Fruit fly (Drosophila melanogaster) whole organism, embryonic: ENCODE results near the gene CG9926.

Experiments used
- Adf1 ChIP-seq: fragments of 200-800 bp; sonication (Bioruptor generic); IDR thresholded peaks from 2 replicates; pipeline ENCODE4 v1.3.6; 2022; ENCODE audit warnings: missing biosample characterization, missing genetic modification characterization
- Atf3 ChIP-seq: fragments of 200-800 bp; sonication (Bioruptor generic); optimal IDR thresholded peaks from 3 replicates; lab custom pipeline; 2016; ENCODE audit warnings: missing biosample characterization, missing genetic modification characterization
- Awh ChIP-seq: fragments of 200-800 bp; sonication (Bioruptor generic); IDR thresholded peaks from 2 replicates; pipeline ENCODE4, ENCODE4 v1.3.6; 2022; ENCODE audit warnings: missing biosample characterization, missing genetic modification characterization
- BEAF-32 ChIP-seq: fragments of 200-800 bp; sonication (Bioruptor generic); optimal IDR thresholded peaks from 3 replicates; lab custom pipeline; 2017; ENCODE audit warnings: missing biosample characterization, missing genetic modification characterization, mild to moderate bottlenecking, moderate library complexity, missing genetic modification reagents
- CG11696 ChIP-seq: fragments of 200-800 bp; sonication (Bioruptor generic); IDR thresholded peaks from 2 replicates; pipeline ENCODE4 v1.3.6; 2022; ENCODE audit warnings: missing biosample characterization, missing genetic modification characterization
- CG11723 ChIP-seq: fragments of 200-800 bp; sonication (Bioruptor generic); optimal IDR thresholded peaks from 2 replicates; lab custom pipeline; 2017; ENCODE audit warnings: missing biosample characterization, mild to moderate bottlenecking, missing genetic modification characterization
- CG12219 ChIP-seq: fragments of 200-800 bp; sonication (Bioruptor generic); optimal IDR thresholded peaks from 3 replicates; lab custom pipeline; 2018; ENCODE audit warnings: missing biosample characterization, mild to moderate bottlenecking, missing genetic modification characterization
- CG1233 ChIP-seq: fragments of 200-800 bp; sonication (Bioruptor generic); optimal IDR thresholded peaks from 4 replicates; lab custom pipeline; 2018; ENCODE audit warnings: missing biosample characterization, mild to moderate bottlenecking, missing genetic modification characterization
- CG12391 ChIP-seq: fragments of 200-800 bp; sonication (Bioruptor generic); optimal IDR thresholded peaks from 3 replicates; lab custom pipeline; 2018; ENCODE audit warnings: missing biosample characterization, mild to moderate bottlenecking, missing genetic modification characterization, moderate library complexity
- CG13775 ChIP-seq: fragments of 200-800 bp; sonication (Bioruptor generic); optimal IDR thresholded peaks from 3 replicates; lab custom pipeline; 2017; ENCODE audit warnings: missing biosample characterization, mild to moderate bottlenecking, missing genetic modification characterization
- CG14710 ChIP-seq: fragments of 200-800 bp; sonication (Bioruptor generic); optimal IDR thresholded peaks from 3 replicates; lab custom pipeline; 2019; ENCODE audit warnings: missing biosample characterization, mild to moderate bottlenecking, missing genetic modification characterization, moderate library complexity
- CG18764 ChIP-seq: fragments of 200-800 bp; sonication (Bioruptor generic); optimal IDR thresholded peaks from 3 replicates; lab custom pipeline; 2016; ENCODE audit warnings: missing biosample characterization, missing genetic modification characterization
- CG31388 ChIP-seq: fragments of 200-800 bp; sonication (Bioruptor generic); optimal IDR thresholded peaks from 2 replicates; lab custom pipeline; 2016; ENCODE audit warnings: missing biosample characterization, missing genetic modification characterization
- CG3281 ChIP-seq: fragments of 200-800 bp; sonication (Bioruptor generic); optimal IDR thresholded peaks from 3 replicates; lab custom pipeline; 2017; ENCODE audit warnings: missing biosample characterization, mild to moderate bottlenecking, missing genetic modification characterization
- CG34376 ChIP-seq: fragments of 200-800 bp; sonication (Bioruptor generic); optimal IDR thresholded peaks from 2 replicates; lab custom pipeline; 2018; ENCODE audit warnings: missing biosample characterization, mild to moderate bottlenecking, missing genetic modification characterization
- CG5180 ChIP-seq: fragments of 200-800 bp; sonication (Bioruptor generic); optimal IDR thresholded peaks from 3 replicates; lab custom pipeline; 2017; ENCODE audit warnings: missing biosample characterization, missing genetic modification characterization, mild to moderate bottlenecking, moderate library complexity, missing genetic modification reagents
- CG7372 ChIP-seq: fragments of 200-800 bp; sonication (Bioruptor generic); IDR thresholded peaks from 2 replicates; pipeline ENCODE4 v1.3.6; 2022; ENCODE audit warnings: missing biosample characterization, missing genetic modification characterization
- CG7963 ChIP-seq: fragments of 200-800 bp; sonication (Bioruptor generic); IDR thresholded peaks from 3 replicates; pipeline ENCODE4 v1.3.6; 2022; ENCODE audit warnings: missing biosample characterization, missing genetic modification characterization; ENCODE audit not compliant: partially characterized antibody
- CG9437 ChIP-seq: fragments of 200-800 bp; sonication (Bioruptor generic); optimal IDR thresholded peaks from 2 replicates; lab custom pipeline; 2018; ENCODE audit warnings: missing biosample characterization, mild to moderate bottlenecking, missing genetic modification characterization
- Dad ChIP-seq: fragments of 200-800 bp; sonication (Bioruptor generic); optimal IDR thresholded peaks from 3 replicates; lab custom pipeline; 2016; ENCODE audit warnings: missing biosample characterization, missing genetic modification characterization
- Dll ChIP-seq: fragments of 200-800 bp; sonication (Bioruptor generic); IDR thresholded peaks from 4 replicates; pipeline ENCODE4 v1.3.6; 2022; ENCODE audit warnings: missing biosample characterization, missing genetic modification characterization; ENCODE audit not compliant: partially characterized antibody
- Doc3 ChIP-seq: fragments of 200-800 bp; sonication (Bioruptor generic); IDR thresholded peaks from 3 replicates; pipeline ENCODE4 v1.3.6; 2022; ENCODE audit warnings: missing biosample characterization, missing genetic modification characterization; ENCODE audit not compliant: partially characterized antibody
- Dref ChIP-seq: fragments of 200-800 bp; sonication (Bioruptor generic); IDR thresholded peaks from 2 replicates; pipeline ENCODE4 v1.3.6; 2022; ENCODE audit warnings: missing biosample characterization, missing genetic modification characterization
- GATAe ChIP-seq: fragments of 200-800 bp; sonication (Bioruptor generic); conservative IDR thresholded peaks from 2 replicates; pipeline ENCODE4 v1.3.6; 2022; ENCODE audit warnings: missing biosample characterization, missing genetic modification characterization
- Mrtf ChIP-seq: fragments of 200-800 bp; sonication (Bioruptor generic); IDR thresholded peaks from 3 replicates; pipeline ENCODE4 v1.3.6; 2022; ENCODE audit warnings: missing biosample characterization, missing genetic modification characterization
- Oaz ChIP-seq: fragments of 200-800 bp; sonication (Bioruptor generic); IDR thresholded peaks from 2 replicates; pipeline ENCODE4 v1.3.6; 2022; ENCODE audit warnings: missing biosample characterization, missing genetic modification characterization
- Oli ChIP-seq: fragments of 200-800 bp; sonication (Bioruptor generic); optimal IDR thresholded peaks from 2 replicates; lab custom pipeline; 2018; ENCODE audit warnings: missing biosample characterization, mild to moderate bottlenecking, missing genetic modification characterization, moderate library complexity
- Sox100B ChIP-seq: fragments of 200-800 bp; sonication (Bioruptor generic); optimal IDR thresholded peaks from 3 replicates; lab custom pipeline; 2018; ENCODE audit warnings: missing biosample characterization, mild to moderate bottlenecking, missing genetic modification characterization
- Sox102F ChIP-seq: fragments of 200-800 bp; sonication (Bioruptor generic); optimal IDR thresholded peaks from 2 replicates; lab custom pipeline; 2018; ENCODE audit warnings: missing biosample characterization, mild to moderate bottlenecking, missing genetic modification characterization, moderate library complexity
- Spps ChIP-seq: fragments of 200-800 bp; sonication (Bioruptor generic); optimal IDR thresholded peaks from 2 replicates; lab custom pipeline; 2018; ENCODE audit warnings: missing biosample characterization, mild to moderate bottlenecking, missing genetic modification characterization
- Taf1 ChIP-seq: fragments of 200-800 bp; sonication (Bioruptor generic); IDR thresholded peaks from 2 replicates; pipeline ENCODE4 v1.3.6; 2022; ENCODE audit warnings: missing biosample characterization, missing genetic modification characterization
- Trl ChIP-seq, 3 experiments: fragments of >200 bp in 2 of 3; fragments of 200-800 bp in 1 of 3; sonication (Bioruptor generic) in 1 of 3; optimal IDR thresholded peaks; 2 replicates in 1 of 3; 3 replicates in 2 of 3; lab custom pipeline; 2016 to 2017; ENCODE audit warnings: missing biosample characterization in 1 of 3, missing genetic modification characterization in 1 of 3
- abd-A ChIP-seq: fragments of 200-800 bp; sonication (Bioruptor generic); optimal IDR thresholded peaks from 3 replicates; lab custom pipeline; 2019; ENCODE audit warnings: missing biosample characterization, mild to moderate bottlenecking, missing genetic modification characterization, moderate library complexity
- amos ChIP-seq: fragments of 200-800 bp; sonication (Bioruptor generic); IDR thresholded peaks from 2 replicates; pipeline ENCODE4 v1.3.6; 2022; ENCODE audit warnings: missing biosample characterization, missing genetic modification characterization; ENCODE audit not compliant: partially characterized antibody
- bigmax ChIP-seq: fragments of 200-800 bp; sonication (Bioruptor generic); optimal IDR thresholded peaks from 2 replicates; lab custom pipeline; 2018; ENCODE audit warnings: missing biosample characterization, mild to moderate bottlenecking, missing genetic modification characterization
- dysf ChIP-seq: fragments of 200-800 bp; sonication (Bioruptor generic); IDR thresholded peaks from 3 replicates; pipeline ENCODE4 v1.3.6; 2022; ENCODE audit warnings: missing biosample characterization, missing genetic modification characterization
- ewg ChIP-seq: fragments of 200-800 bp; sonication (Bioruptor generic); optimal IDR thresholded peaks from 3 replicates; lab custom pipeline; 2017; ENCODE audit warnings: mild to moderate bottlenecking, missing biosample characterization, missing genetic modification reagents, missing genetic modification characterization
- grau ChIP-seq: fragments of 200-800 bp; optimal IDR thresholded peaks from 3 replicates; lab custom pipeline; 2019; ENCODE audit warnings: missing biosample characterization, mild to moderate bottlenecking, missing genetic modification characterization, moderate library complexity
- nerfin-1 ChIP-seq: fragments of 200-800 bp; sonication (Bioruptor generic); optimal IDR thresholded peaks from 3 replicates; lab custom pipeline; 2019; ENCODE audit warnings: missing biosample characterization, mild to moderate bottlenecking, missing genetic modification characterization, moderate library complexity
- pho ChIP-seq: fragments of 200-800 bp; sonication (Bioruptor generic); optimal IDR thresholded peaks from 2 replicates; lab custom pipeline; 2016; ENCODE audit warnings: missing biosample characterization, missing genetic modification characterization
- schlank ChIP-seq: fragments of 200-800 bp; sonication (Bioruptor generic); optimal IDR thresholded peaks from 2 replicates; lab custom pipeline; 2018; ENCODE audit warnings: missing biosample characterization, mild to moderate bottlenecking, missing genetic modification characterization
- shn ChIP-seq: fragments of 200-800 bp; sonication (Bioruptor generic); optimal IDR thresholded peaks from 3 replicates; lab custom pipeline; 2016; ENCODE audit warnings: missing biosample characterization, missing genetic modification characterization
- sr ChIP-seq: fragments of 200-800 bp; sonication (Bioruptor generic); IDR thresholded peaks from 3 replicates; pipeline ENCODE4 v1.3.6; 2022; ENCODE audit warnings: missing biosample characterization, missing genetic modification characterization
- stwl ChIP-seq: fragments of 200-800 bp; sonication (Bioruptor generic); optimal IDR thresholded peaks from 3 replicates; lab custom pipeline; 2018; ENCODE audit warnings: missing biosample characterization, mild to moderate bottlenecking, missing genetic modification characterization, moderate library complexity
- tin ChIP-seq: fragments of 200-800 bp; sonication (Bioruptor generic); optimal IDR thresholded peaks from 3 replicates; lab custom pipeline; 2016; ENCODE audit warnings: missing biosample characterization, missing genetic modification characterization
- tup ChIP-seq: fragments of 200-800 bp; sonication (Bioruptor generic); optimal IDR thresholded peaks from 2 replicates; lab custom pipeline; 2016; ENCODE audit warnings: missing biosample characterization, mild to moderate bottlenecking, missing genetic modification characterization, moderate library complexity
- vfl ChIP-seq: fragments of 200-800 bp; sonication (Bioruptor generic); optimal IDR thresholded peaks from 2 replicates; lab custom pipeline; 2016; ENCODE audit warnings: missing biosample characterization, missing genetic modification characterization
- vnd ChIP-seq: fragments of 200-800 bp; sonication (Bioruptor generic); IDR thresholded peaks from 3 replicates; pipeline ENCODE4 v1.3.6; 2022; ENCODE audit warnings: missing biosample characterization, missing genetic modification characterization; ENCODE audit not compliant: partially characterized antibody
- yki ChIP-seq: fragments of >200 bp; optimal IDR thresholded peaks from 3 replicates; lab custom pipeline; 2018

The CG9926 gene

dm6 chr3R:13984922-13985581, 34.1 kb upstream of the CG9926 start (continued):
- no peak for TF ChIP-seq amos (GFP tag; lab: Robert Waterston, UW)
- TF ChIP-seq Sox102F (GFP tag; lab: Kevin White, UChicago): peak; percentile 75
- TF ChIP-seq abd-A (tag; lab: Kevin White, UChicago): no peak
- TF ChIP-seq CG12219 (GFP tag; lab: Kevin White, UChicago): peak; percentile 53
- no peak for TF ChIP-seq CG34376 (GFP tag; lab: Kevin White, UChicago)
- TF ChIP-seq Mrtf: no peak
- no peak for TF ChIP-seq BEAF-32 (GFP tag; lab: Kevin White, UChicago)
- TF ChIP-seq yki (lab: Kevin White, UChicago): no peak
- no peak for TF ChIP-seq schlank (tag; lab: Kevin White, UChicago)
- TF ChIP-seq CG11696 (GFP tag; lab: Robert Waterston, UW): peak; percentile 63; the same call in 1 of the 2 replicates
- no peak for TF ChIP-seq vnd (GFP tag; lab: Robert Waterston, UW)
- TF ChIP-seq Atf3 (GFP tag; lab: Kevin White, UChicago): peak; percentile 21
- peak; percentile 75 for TF ChIP-seq CG13775 (GFP tag; lab: Kevin White, UChicago)
- peak; percentile 32 for TF ChIP-seq CG31388
- no peak for TF ChIP-seq sr
- no peak for TF ChIP-seq Trl (optimal IDR thresholded peaks at IDR 0.05; lab: Kevin White, UChicago)
- peak; percentile 64 for TF ChIP-seq Trl (GFP tag; optimal IDR thresholded peaks at IDR 0.05; lab: Kevin White, UChicago)
- no peak for TF ChIP-seq CG7963 (GFP tag; lab: Robert Waterston, UW)
- peak; percentile 41 for TF ChIP-seq CG3281 (GFP tag; lab: Kevin White, UChicago)
- TF ChIP-seq CG5180 (GFP tag; lab: Kevin White, UChicago): peak; percentile 3
- peak; percentile 68 for TF ChIP-seq nerfin-1 (tag; lab: Kevin White, UChicago)
- peak; percentile 66 for TF ChIP-seq CG1233 (GFP tag; lab: Kevin White, UChicago)
- TF ChIP-seq Spps: peak; percentile 72
- TF ChIP-seq Oaz (GFP tag; lab: Robert Waterston, UW): no peak
- peak; percentile 46 for TF ChIP-seq Sox100B (GFP tag; lab: Kevin White, UChicago)
- TF ChIP-seq Taf1 (GFP tag; lab: Robert Waterston, UW): no peak
- no peak for TF ChIP-seq shn (GFP tag; lab: Kevin White, UChicago)
- peak; percentile 58 for TF ChIP-seq CG9437 (GFP tag; lab: Kevin White, UChicago)
- TF ChIP-seq grau: peak; percentile 74
- TF ChIP-seq Adf1 (GFP tag; lab: Robert Waterston, UW): no peak
- peak; percentile 43 for TF ChIP-seq stwl (tag; lab: Kevin White, UChicago)
- TF ChIP-seq Doc3 (GFP tag; lab: Robert Waterston, UW): no peak
- peak; percentile 19 for TF ChIP-seq CG18764 (GFP tag; lab: Kevin White, UChicago)
- TF ChIP-seq Oli: peak; percentile 76
- TF ChIP-seq Dll: no peak
- peak; percentile 36 for TF ChIP-seq CG11723 (GFP tag; lab: Kevin White, UChicago)
- peak; percentile 42 for TF ChIP-seq vfl (GFP tag; lab: Kevin White, UChicago)
- TF ChIP-seq Awh (GFP tag; lab: Robert Waterston, UW): 0 out of 2 replicates have a peak, but pooled peaks have one; percentile 33
- TF ChIP-seq CG7372 (GFP tag; lab: Robert Waterston, UW): 0 out of 2 replicates have a peak, but pooled peaks have one; percentile 10
- TF ChIP-seq ewg (GFP tag; lab: Kevin White, UChicago): peak; percentile 43
- TF ChIP-seq pho: no peak
- TF ChIP-seq dysf (GFP tag; lab: Robert Waterston, UW): peak; percentile 57; the same call in 2 of the 3 replicates
- TF ChIP-seq tin (GFP tag; lab: Kevin White, UChicago): peak; percentile 75
- TF ChIP-seq Dad (GFP tag; lab: Kevin White, UChicago): peak; percentile 47
- TF ChIP-seq CG12391 (tag; lab: Kevin White, UChicago): peak; percentile 80
- no peak for TF ChIP-seq Dref (GFP tag; lab: Robert Waterston, UW)
- TF ChIP-seq bigmax: no peak
- peak; percentile 89 for TF ChIP-seq CG14710 (tag; lab: Kevin White, UChicago)
- TF ChIP-seq tup: peak; percentile 21
- TF ChIP-seq GATAe (GFP tag; lab: Robert Waterston, UW): no peak
